Worm (Caenorhabditis elegans) whole organism, L4/young adult: Measurements from ENCODE around the gene ptr-22.
A peak's percentile ranks its signal among the peaks of the same experiment; 100 is the strongest.

Experiments used
- W03F9.2 ChIP-seq: fragments of 150-350 bp; optimal IDR thresholded peaks from 2 replicates; lab custom pipeline; 2014; ENCODE audit warnings: missing biosample characterization, missing genetic modification characterization
- him-1 ChIP-seq: sonication (generic microtip); optimal IDR thresholded peaks from 2 replicates; lab custom pipeline; 2016; ENCODE audit warnings: missing genotype, missing genetic modification reagents, missing genetic modification characterization, missing compliant biosample characterization

ce11 chrV:18969590-18970105 is 38.5 kb upstream of the ptr-22 start, which contains the start of gene Y39B6A.42:
- TF ChIP-seq him-1 (tag; lab: Kevin White, UChicago) (no peak), W03F9.2 (tag; lab: Kevin White, UChicago) (peak; percentile 1)
